Fruit fly (Drosophila melanogaster) Kc167 (cell line): ENCODE data around the gene Gyc89Db.

Experiments
- Myc ChIP-seq: fragments of >200 bp; optimal IDR thresholded peaks from 2 replicates; lab custom pipeline; 2017; ENCODE audit warnings: missing external identifiers
- Sin3A ChIP-seq: fragments of >200 bp; optimal IDR thresholded peaks from 2 replicates; lab custom pipeline; 2018; ENCODE audit warnings: missing external identifiers
- h ChIP-seq: fragments of >200 bp; optimal IDR thresholded peaks from 3 replicates; lab custom pipeline; 2018; ENCODE audit warnings: missing external identifiers
- insv ChIP-seq: fragments of >200 bp; optimal IDR thresholded peaks from 3 replicates; lab custom pipeline; 2018; ENCODE audit warnings: missing external identifiers
- psq ChIP-seq: fragments of >200 bp; optimal IDR thresholded peaks from 2 replicates; lab custom pipeline; 2017; ENCODE audit warnings: missing external identifiers
- ttk ChIP-seq: sonication (Bioruptor generic); optimal IDR thresholded peaks from 2 replicates; lab custom pipeline; 2017; ENCODE audit warnings: missing external identifiers

Gene Gyc89Db

dm6 chr3R:16504541-16504940 lies 27.6 kb downstream of the Gyc89Db start:
- TF ChIP-seq psq (no peak), Sin3A (lab: Kevin White, UChicago) (no peak), ttk (lab: Kevin White, UChicago) (no peak), insv (lab: Kevin White, UChicago) (no peak), Myc (lab: Kevin White, UChicago) (no peak), h (lab: Kevin White, UChicago) (no peak)

dm6 chr3R:16507706-16508105 lies 30.8 kb downstream of the Gyc89Db start:
- TF ChIP-seq psq (no peak), Sin3A (lab: Kevin White, UChicago) (no peak), insv (lab: Kevin White, UChicago) (no peak), h (lab: Kevin White, UChicago) (no peak), ttk (lab: Kevin White, UChicago) (no peak), Myc (lab: Kevin White, UChicago) (no peak)

dm6 chr3R:16510128-16510527 lies 33.2 kb downstream of the Gyc89Db start:
- TF ChIP-seq Sin3A (lab: Kevin White, UChicago) (no peak), ttk (lab: Kevin White, UChicago) (no peak), insv (lab: Kevin White, UChicago) (no peak), Myc (lab: Kevin White, UChicago) (no peak), h (lab: Kevin White, UChicago) (no peak), psq (no peak)

- TF ChIP-seq psq (no peak), Sin3A (lab: Kevin White, UChicago) (no peak), h (lab: Kevin White, UChicago) (no peak), ttk (lab: Kevin White, UChicago) (no peak), insv (lab: Kevin White, UChicago) (no peak), Myc (lab: Kevin White, UChicago) (no peak)
Measured at dm6 chr3R:16518150-16518662, 41.3 kb downstream of the Gyc89Db start.

- TF ChIP-seq insv (lab: Kevin White, UChicago) (no peak), ttk (lab: Kevin White, UChicago) (no peak), Sin3A (lab: Kevin White, UChicago) (no peak), psq (no peak), Myc (lab: Kevin White, UChicago) (no peak), h (lab: Kevin White, UChicago) (no peak)
Measured at dm6 chr3R:16523395-16523794, 46.5 kb downstream of the Gyc89Db start.

- TF ChIP-seq h (lab: Kevin White, UChicago) (no peak), Sin3A (lab: Kevin White, UChicago) (no peak), ttk (lab: Kevin White, UChicago) (no peak), Myc (lab: Kevin White, UChicago) (no peak), insv (lab: Kevin White, UChicago) (no peak), psq (no peak)
Measured at dm6 chr3R:16524178-16524577, 47.3 kb downstream of the Gyc89Db start.

- TF ChIP-seq Sin3A (lab: Kevin White, UChicago), result no peak
- TF ChIP-seq psq, result no peak
- no peak for TF ChIP-seq insv (lab: Kevin White, UChicago)
- TF ChIP-seq ttk (lab: Kevin White, UChicago), result no peak
Measured at dm6 chr3R:16524593-16525111, 47.7 kb downstream of the Gyc89Db start.

dm6 chr3R:16525555-16525954 lies 48.6 kb downstream of the Gyc89Db start:
- no peak for TF ChIP-seq Myc (lab: Kevin White, UChicago)
- no peak for TF ChIP-seq psq
- no peak for TF ChIP-seq ttk (lab: Kevin White, UChicago)
- TF ChIP-seq insv (lab: Kevin White, UChicago), result no peak
- no peak for TF ChIP-seq h (lab: Kevin White, UChicago)
- no peak for TF ChIP-seq Sin3A (lab: Kevin White, UChicago)

- TF ChIP-seq h (lab: Kevin White, UChicago) (no peak), psq (no peak), Myc (lab: Kevin White, UChicago) (no peak), ttk (lab: Kevin White, UChicago) (no peak), insv (lab: Kevin White, UChicago) (no peak), Sin3A (lab: Kevin White, UChicago) (no peak)
Measured at dm6 chr3R:16526256-16526655, 49.3 kb downstream of the Gyc89Db start.

- TF ChIP-seq insv (lab: Kevin White, UChicago) (no peak), h (lab: Kevin White, UChicago) (no peak), Myc (lab: Kevin White, UChicago) (no peak), psq (no peak), ttk (lab: Kevin White, UChicago) (no peak), Sin3A (lab: Kevin White, UChicago) (no peak)
Measured at dm6 chr3R:16526697-16527370, 49.9 kb downstream of the Gyc89Db start.

dm6 chr3R:16528429-16528828 lies 51.5 kb downstream of the Gyc89Db start:
- TF ChIP-seq insv (lab: Kevin White, UChicago), result no peak
- no peak for TF ChIP-seq h (lab: Kevin White, UChicago)
- no peak for TF ChIP-seq ttk (lab: Kevin White, UChicago)
- no peak for TF ChIP-seq Sin3A (lab: Kevin White, UChicago)
- TF ChIP-seq Myc (lab: Kevin White, UChicago), result no peak
- TF ChIP-seq psq, result no peak

dm6 chr3R:16530424-16530823 lies 53.5 kb downstream of the Gyc89Db start:
- TF ChIP-seq h (lab: Kevin White, UChicago), result no peak
- no peak for TF ChIP-seq ttk (lab: Kevin White, UChicago)
- TF ChIP-seq Myc (lab: Kevin White, UChicago), result no peak
